Fruit fly (Drosophila melanogaster) whole organism, embryonic: ENCODE results near the gene BtbVII.

Experiments
- BtbVII ChIP-seq: fragments of 200-800 bp; sonication (Bioruptor generic); optimal IDR thresholded peaks from 3 replicates; lab custom pipeline; 2017; ENCODE audit warnings: missing biosample characterization, mild to moderate bottlenecking, missing genetic modification characterization
- Bteb2 ChIP-seq: fragments of 200-800 bp; sonication (Bioruptor generic); optimal IDR thresholded peaks from 2 replicates; lab custom pipeline; 2016; ENCODE audit warnings: missing biosample characterization, missing genetic modification characterization
- CG11504 ChIP-seq: fragments of 200-800 bp; sonication (Bioruptor generic); optimal IDR thresholded peaks from 3 replicates; lab custom pipeline; 2019; ENCODE audit warnings: missing biosample characterization, mild to moderate bottlenecking, missing genetic modification characterization, moderate library complexity
- CG11695 ChIP-seq: fragments of 200-800 bp; sonication (Bioruptor generic); IDR thresholded peaks from 3 replicates; pipeline ENCODE4 v1.3.6; 2022; ENCODE audit warnings: missing biosample characterization, missing genetic modification characterization
- CG12236 ChIP-seq: fragments of 200-800 bp; sonication (Bioruptor generic); optimal IDR thresholded peaks from 2 replicates; lab custom pipeline; 2016; ENCODE audit warnings: missing biosample characterization, missing genetic modification characterization
- CG12299 ChIP-seq: fragments of 200-800 bp; sonication (Bioruptor generic); optimal IDR thresholded peaks from 2 replicates; lab custom pipeline; 2018; ENCODE audit warnings: missing biosample characterization, mild to moderate bottlenecking, missing genetic modification characterization
- CG13123 ChIP-seq: fragments of 200-800 bp; sonication (Bioruptor generic); optimal IDR thresholded peaks from 2 replicates; lab custom pipeline; 2016; ENCODE audit warnings: missing biosample characterization, missing genetic modification characterization
- CG13296 ChIP-seq: fragments of 200-800 bp; sonication (Bioruptor generic); optimal IDR thresholded peaks from 3 replicates; lab custom pipeline; 2018; ENCODE audit warnings: missing biosample characterization, mild to moderate bottlenecking, missing genetic modification characterization
- CG15011 ChIP-seq: fragments of 200-800 bp; sonication (Bioruptor generic); optimal IDR thresholded peaks from 3 replicates; lab custom pipeline; 2018; ENCODE audit warnings: missing biosample characterization, mild to moderate bottlenecking, missing genetic modification characterization
- CG1529 ChIP-seq: fragments of 200-800 bp; sonication (Bioruptor generic); optimal IDR thresholded peaks from 3 replicates; lab custom pipeline; 2018; ENCODE audit warnings: missing biosample characterization, missing genetic modification characterization
- CG17829 ChIP-seq: fragments of 200-800 bp; optimal IDR thresholded peaks from 2 replicates; lab custom pipeline; 2019; ENCODE audit warnings: missing biosample characterization, mild to moderate bottlenecking, missing genetic modification characterization, moderate library complexity
- CG31365 ChIP-seq: fragments of 200-800 bp; sonication (Bioruptor generic); optimal IDR thresholded peaks from 2 replicates; lab custom pipeline; 2018; ENCODE audit warnings: missing biosample characterization, mild to moderate bottlenecking, missing genetic modification characterization
- CG3995 ChIP-seq: fragments of 200-800 bp; sonication (Bioruptor generic); optimal IDR thresholded peaks from 3 replicates; lab custom pipeline; 2016; ENCODE audit warnings: missing biosample characterization, missing genetic modification characterization
- CG4424 ChIP-seq: fragments of 200-800 bp; sonication (Bioruptor generic); optimal IDR thresholded peaks from 3 replicates; lab custom pipeline; 2016; ENCODE audit warnings: missing biosample characterization, missing genetic modification characterization
- CG5245 ChIP-seq: fragments of 200-800 bp; sonication (Bioruptor generic); optimal IDR thresholded peaks from 3 replicates; lab custom pipeline; 2016; ENCODE audit warnings: missing biosample characterization, missing genetic modification characterization
- CG7839 ChIP-seq: fragments of 200-800 bp; sonication (Bioruptor generic); optimal IDR thresholded peaks from 3 replicates; lab custom pipeline; 2018; ENCODE audit warnings: missing biosample characterization, mild to moderate bottlenecking, missing genetic modification characterization, moderate library complexity
- CG8281 ChIP-seq: fragments of 200-800 bp; sonication (Bioruptor generic); optimal IDR thresholded peaks from 2 replicates; lab custom pipeline; 2018; ENCODE audit warnings: missing biosample characterization, mild to moderate bottlenecking, missing genetic modification characterization, moderate library complexity
- CG9797 ChIP-seq: fragments of 200-800 bp; sonication (Bioruptor generic); optimal IDR thresholded peaks from 3 replicates; lab custom pipeline; 2018; ENCODE audit warnings: missing biosample characterization, mild to moderate bottlenecking, missing genetic modification characterization
- CG9817 ChIP-seq: fragments of 200-800 bp; sonication (Bioruptor generic); optimal IDR thresholded peaks from 2 replicates; lab custom pipeline; 2018; ENCODE audit warnings: missing biosample characterization, mild to moderate bottlenecking, missing genetic modification characterization, moderate library complexity
- CTCF ChIP-seq: fragments of 200-800 bp; sonication (Bioruptor generic); optimal IDR thresholded peaks from 2 replicates; lab custom pipeline; 2017; ENCODE audit warnings: missing biosample characterization, mild to moderate bottlenecking, missing genetic modification characterization, moderate library complexity
- CoRest ChIP-seq: fragments of 200-800 bp; sonication (Bioruptor generic); optimal IDR thresholded peaks from 3 replicates; lab custom pipeline; 2018; ENCODE audit warnings: missing biosample characterization, mild to moderate bottlenecking, missing genetic modification characterization, moderate library complexity
- E2f2 ChIP-seq: fragments of 200-800 bp; sonication (Bioruptor generic); IDR thresholded peaks from 2 replicates; pipeline ENCODE4 v1.3.6; 2022; ENCODE audit warnings: missing biosample characterization, missing genetic modification characterization
- Elba2 ChIP-seq: fragments of 200-800 bp; sonication (Bioruptor generic); optimal IDR thresholded peaks from 3 replicates; lab custom pipeline; 2016; ENCODE audit warnings: missing biosample characterization, missing genetic modification characterization
- Fer1 ChIP-seq: fragments of 200-800 bp; sonication (Bioruptor generic); optimal IDR thresholded peaks from 2 replicates; lab custom pipeline; 2017; ENCODE audit warnings: missing biosample characterization, mild to moderate bottlenecking, missing genetic modification characterization
- HHEX ChIP-seq: fragments of 200-800 bp; sonication (Bioruptor generic); optimal IDR thresholded peaks from 3 replicates; lab custom pipeline; 2017; ENCODE audit warnings: missing biosample characterization, mild to moderate bottlenecking, missing genetic modification characterization, missing genetic modification reagents
- HLH4C ChIP-seq: fragments of 200-800 bp; sonication (Bioruptor generic); IDR thresholded peaks from 3 replicates; pipeline ENCODE4 v1.3.6; 2022; ENCODE audit warnings: missing biosample characterization, missing genetic modification characterization; ENCODE audit not compliant: partially characterized antibody
- HLH54F ChIP-seq: fragments of 200-800 bp; sonication (Bioruptor generic); optimal IDR thresholded peaks from 3 replicates; lab custom pipeline; 2016; ENCODE audit warnings: missing biosample characterization, missing genetic modification characterization
- Hr3 ChIP-seq: fragments of 200-800 bp; sonication (Bioruptor generic); optimal IDR thresholded peaks from 3 replicates; lab custom pipeline; 2016; ENCODE audit warnings: missing biosample characterization, missing genetic modification characterization
- Meics ChIP-seq: fragments of 200-800 bp; sonication (Bioruptor generic); optimal IDR thresholded peaks from 2 replicates; lab custom pipeline; 2017; ENCODE audit warnings: missing biosample characterization, mild to moderate bottlenecking, missing genetic modification characterization
- Oli ChIP-seq: fragments of 200-800 bp; sonication (Bioruptor generic); optimal IDR thresholded peaks from 2 replicates; lab custom pipeline; 2018; ENCODE audit warnings: missing biosample characterization, mild to moderate bottlenecking, missing genetic modification characterization, moderate library complexity
- Ravus ChIP-seq: fragments of 200-800 bp; sonication (Bioruptor generic); IDR thresholded peaks from 2 replicates; pipeline ENCODE4 v1.3.6; 2022; ENCODE audit warnings: missing biosample characterization, missing genetic modification characterization
- Rfx ChIP-seq: fragments of 200-800 bp; sonication (Bioruptor generic); IDR thresholded peaks from 2 replicates; pipeline ENCODE4 v1.3.6; 2022; ENCODE audit warnings: missing biosample characterization, missing genetic modification characterization
- Scr ChIP-seq: fragments of 200-800 bp; sonication (Bioruptor generic); IDR thresholded peaks from 2 replicates; pipeline ENCODE4 v1.3.6; 2022; ENCODE audit warnings: missing biosample characterization, missing genetic modification characterization; ENCODE audit not compliant: partially characterized antibody
- Sry-β ChIP-seq: fragments of 200-800 bp; sonication (Bioruptor generic); optimal IDR thresholded peaks from 2 replicates; lab custom pipeline; 2018; ENCODE audit warnings: missing biosample characterization, mild to moderate bottlenecking, missing genetic modification characterization, moderate library complexity
- Tbp ChIP-seq: fragments of >200 bp; optimal IDR thresholded peaks from 2 replicates; lab custom pipeline; 2018; ENCODE audit warnings: missing biosample characterization, missing genetic modification characterization
- al ChIP-seq: fragments of 200-800 bp; sonication (Bioruptor generic); IDR thresholded peaks from 2 replicates; pipeline ENCODE4 v1.3.6; 2022; ENCODE audit warnings: missing biosample characterization, missing genetic modification characterization
- cas ChIP-seq: fragments of 200-800 bp; sonication (Bioruptor generic); IDR thresholded peaks from 2 replicates; pipeline ENCODE4 v1.3.6; 2022; ENCODE audit warnings: missing biosample characterization, missing genetic modification characterization
- ems ChIP-seq: fragments of 200-800 bp; sonication (Bioruptor generic); optimal IDR thresholded peaks from 3 replicates; lab custom pipeline; 2016; ENCODE audit warnings: missing biosample characterization, missing genetic modification characterization
- esg ChIP-seq: fragments of 200-800 bp; sonication (Bioruptor generic); conservative IDR thresholded peaks from 2 replicates; pipeline ENCODE4 v1.3.6; 2022; ENCODE audit warnings: missing biosample characterization, missing genetic modification characterization
- fru ChIP-seq: fragments of >200 bp; optimal IDR thresholded peaks from 2 replicates; lab custom pipeline; 2017
- gcm ChIP-seq: fragments of 200-800 bp; sonication (Bioruptor generic); optimal IDR thresholded peaks from 2 replicates; lab custom pipeline; 2019; ENCODE audit warnings: missing biosample characterization, mild to moderate bottlenecking, missing genetic modification characterization, moderate library complexity
- gem ChIP-seq: fragments of 200-800 bp; sonication (Bioruptor generic); optimal IDR thresholded peaks from 2 replicates; lab custom pipeline; 2019; ENCODE audit warnings: missing biosample characterization, mild to moderate bottlenecking, missing genetic modification characterization, moderate library complexity
- gsb-n ChIP-seq: fragments of 200-800 bp; sonication (Bioruptor generic); optimal IDR thresholded peaks from 3 replicates; lab custom pipeline; 2018; ENCODE audit warnings: missing biosample characterization, mild to moderate bottlenecking, missing genetic modification characterization
- inv ChIP-seq: fragments of 200-800 bp; sonication (Bioruptor generic); IDR thresholded peaks from 2 replicates; pipeline ENCODE4 v1.3.6; 2022; ENCODE audit warnings: missing biosample characterization, missing genetic modification characterization; ENCODE audit not compliant: partially characterized antibody
- jigr1 ChIP-seq: fragments of 200-800 bp; sonication (Bioruptor generic); IDR thresholded peaks from 3 replicates; pipeline ENCODE4 v1.3.6; 2022; ENCODE audit warnings: missing biosample characterization, missing genetic modification characterization
- lab ChIP-seq: fragments of 200-800 bp; sonication (Bioruptor generic); optimal IDR thresholded peaks from 3 replicates; lab custom pipeline; 2017; ENCODE audit warnings: missing biosample characterization, missing genetic modification characterization, mild to moderate bottlenecking, moderate library complexity, missing genetic modification reagents
- lola ChIP-seq, 3 experiments: fragments of >200 bp in 2 of 3; fragments of 200-800 bp in 1 of 3; sonication (Bioruptor generic) in 1 of 3; optimal IDR thresholded peaks; 2 replicates each; lab custom pipeline; 2017 to 2019; ENCODE audit warnings: missing biosample characterization in 3 of 3, missing genetic modification characterization in 3 of 3, mild to moderate bottlenecking in 1 of 3, moderate library complexity in 1 of 3
- luna ChIP-seq: fragments of 200-800 bp; sonication (Bioruptor generic); optimal IDR thresholded peaks from 2 replicates; lab custom pipeline; 2016; ENCODE audit warnings: missing biosample characterization, missing genetic modification characterization
- row ChIP-seq: fragments of 200-800 bp; sonication (Bioruptor generic); IDR thresholded peaks from 3 replicates; pipeline ENCODE4 v1.3.6; 2022; ENCODE audit warnings: missing biosample characterization, missing genetic modification characterization
- slp2 ChIP-seq: fragments of 200-800 bp; sonication (Bioruptor generic); optimal IDR thresholded peaks from 2 replicates; lab custom pipeline; 2016; ENCODE audit warnings: missing biosample characterization, missing genetic modification characterization
- unc-4 ChIP-seq: fragments of 200-800 bp; sonication (Bioruptor generic); IDR thresholded peaks from 2 replicates; pipeline ENCODE4 v1.3.6; 2022; ENCODE audit warnings: missing biosample characterization, missing genetic modification characterization; ENCODE audit not compliant: partially characterized antibody

Gene BtbVII

dm6 chr3L:3127544-3127943, 20.9 kb upstream of the BtbVII start, which contains the start of gene promL (continued):
- peak; percentile 76 for TF ChIP-seq CG13296 (GFP tag; lab: Kevin White, UChicago)
- TF ChIP-seq CTCF (GFP tag; lab: Kevin White, UChicago), result peak; percentile 47
- peak; percentile 37 for TF ChIP-seq CG31365 (tag; lab: Kevin White, UChicago)
- TF ChIP-seq BtbVII (GFP tag; lab: Kevin White, UChicago), result peak; percentile 20
- peak; percentile 22 for TF ChIP-seq CG3995 (GFP tag; lab: Kevin White, UChicago)
- peak; percentile 48 for TF ChIP-seq CG12299 (tag; lab: Kevin White, UChicago)
- no peak for TF ChIP-seq Elba2 (GFP tag; lab: Kevin White, UChicago)
- peak; percentile 97 for TF ChIP-seq CG9797 (GFP tag; lab: Kevin White, UChicago)
- peak; percentile 15 for TF ChIP-seq luna (GFP tag; lab: Kevin White, UChicago)
- TF ChIP-seq al (GFP tag; lab: Robert Waterston, UW), result no peak
- TF ChIP-seq gsb-n, result peak; percentile 67
- TF ChIP-seq Scr, result peak; percentile 17; the same call in 1 of the 2 replicates
- TF ChIP-seq Fer1 (GFP tag; lab: Kevin White, UChicago), result peak; percentile 80
- TF ChIP-seq gem (tag; lab: Kevin White, UChicago), result peak; percentile 39
- peak; percentile 46 for TF ChIP-seq CG9817
- TF ChIP-seq CG7839 (tag; lab: Kevin White, UChicago), result peak; percentile 47
- TF ChIP-seq esg, result no peak
- no peak for TF ChIP-seq unc-4 (GFP tag; lab: Robert Waterston, UW)
- TF ChIP-seq CG15011 (GFP tag; lab: Kevin White, UChicago), result peak; percentile 29
- no peak for TF ChIP-seq inv
- TF ChIP-seq cas (GFP tag; lab: Robert Waterston, UW), result no peak
- TF ChIP-seq CG11695 (GFP tag; lab: Robert Waterston, UW), result peak; percentile 47; the same call in 1 of the 3 replicates
- peak; percentile 77 for TF ChIP-seq Rfx (GFP tag; lab: Robert Waterston, UW)
- peak; percentile 75 for TF ChIP-seq CG17829 (tag; lab: Kevin White, UChicago)
- TF ChIP-seq E2f2 (GFP tag; lab: Robert Waterston, UW), result peak; percentile 82
- TF ChIP-seq Bteb2 (GFP tag; lab: Kevin White, UChicago), result peak; percentile 79
- TF ChIP-seq fru (lab: Kevin White, UChicago), result no peak
- peak; percentile 27 for TF ChIP-seq CG5245 (GFP tag; lab: Kevin White, UChicago)
- TF ChIP-seq Ravus (GFP tag; lab: Robert Waterston, UW), result no peak
- TF ChIP-seq CG12236, result peak; percentile 6
- TF ChIP-seq jigr1, result no peak
- no peak for TF ChIP-seq Hr3 (GFP tag; lab: Kevin White, UChicago)
- TF ChIP-seq CG11504 (tag; lab: Kevin White, UChicago), result peak; percentile 72
- no peak for TF ChIP-seq HLH4C (GFP tag; lab: Robert Waterston, UW)
- TF ChIP-seq CG1529 (GFP tag; lab: Kevin White, UChicago), result peak; percentile 7
- peak; percentile 67 for TF ChIP-seq gcm (GFP tag; lab: Kevin White, UChicago)
- TF ChIP-seq ems, result peak; percentile 66
- peak; percentile 15 for TF ChIP-seq Oli (tag; lab: Kevin White, UChicago)
- TF ChIP-seq lola (GFP tag; optimal IDR thresholded peaks at IDR 0.05; lab: Kevin White, UChicago), result peak in 1 of 3 experiments; percentile 3
- TF ChIP-seq CG8281 (tag; lab: Kevin White, UChicago), result peak; percentile 17
- peak; percentile 81 for TF ChIP-seq lab (GFP tag; lab: Kevin White, UChicago)
- TF ChIP-seq row, result 0 out of 3 replicates have a peak, but pooled peaks have one; percentile 31
- TF ChIP-seq Tbp (GFP tag; lab: Kevin White, UChicago), result no peak
- peak; percentile 69 for TF ChIP-seq HHEX (GFP tag; lab: Kevin White, UChicago)
- TF ChIP-seq Meics (GFP tag; lab: Kevin White, UChicago), result peak; percentile 80
- TF ChIP-seq CG13123 (GFP tag; lab: Kevin White, UChicago), result no peak
- TF ChIP-seq Sry-β, result no peak
- peak; percentile 42 for TF ChIP-seq HLH54F (GFP tag; lab: Kevin White, UChicago)
- peak; percentile 50 for TF ChIP-seq slp2 (GFP tag; lab: Kevin White, UChicago)
- peak; percentile 86 for TF ChIP-seq CoRest (tag; lab: Kevin White, UChicago)
- TF ChIP-seq CG4424 (GFP tag; lab: Kevin White, UChicago), result peak; percentile 37
